Worm (Caenorhabditis elegans) whole organism, early embryonic: ENCODE results near the gene igeg-2.

Experiments used
- B0310.2 ChIP-seq: sonication (generic microtip); optimal IDR thresholded peaks from 2 replicates; lab custom pipeline; 2016; ENCODE audit warnings: mild to moderate bottlenecking, missing genetic modification characterization, missing compliant biosample characterization
- aly-1 ChIP-seq: sonication (generic microtip); optimal IDR thresholded peaks from 2 replicates; lab custom pipeline; 2016; ENCODE audit warnings: missing genetic modification characterization, missing compliant biosample characterization
- ama-1 ChIP-seq: fragments of 150-350 bp; optimal IDR thresholded peaks from 2 replicates; lab custom pipeline; 2014
- ceh-36 ChIP-seq: sonication (generic microtip); optimal IDR thresholded peaks from 2 replicates; lab custom pipeline; 2016; ENCODE audit warnings: missing genetic modification characterization, inconsistent platforms, missing compliant biosample characterization
- ets-7 ChIP-seq: sonication (generic microtip); optimal IDR thresholded peaks from 2 replicates; lab custom pipeline; 2016; ENCODE audit warnings: missing genotype, missing genetic modification characterization, missing compliant biosample characterization
- flt-1 ChIP-seq: fragments of 200-800 bp; sonication (Bioruptor generic); IDR thresholded peaks from 2 replicates; pipeline ENCODE4 v1.3.6; 2022; ENCODE audit warnings: missing genetic modification characterization, missing compliant biosample characterization
- hmg-4 ChIP-seq: fragments of 200-800 bp; sonication (Bioruptor generic); optimal IDR thresholded peaks from 2 replicates; lab custom pipeline; 2018; ENCODE audit warnings: mild to moderate bottlenecking, missing genetic modification characterization, missing compliant biosample characterization
- pes-1 ChIP-seq: fragments of 200-800 bp; sonication (Bioruptor generic); IDR thresholded peaks from 2 replicates; pipeline ENCODE4 v1.3.6; 2022; ENCODE audit warnings: missing genetic modification reagents, missing genetic modification characterization, missing compliant biosample characterization
- scrt-1 ChIP-seq: fragments of 200-800 bp; sonication (Bioruptor generic); IDR thresholded peaks from 2 replicates; pipeline ENCODE4 v1.3.6; 2022; ENCODE audit warnings: missing genetic modification characterization, missing compliant biosample characterization
- tbx-11 ChIP-seq: fragments of 200-800 bp; sonication (Bioruptor generic); IDR thresholded peaks from 2 replicates; pipeline ENCODE4 v1.3.6; 2022; ENCODE audit warnings: missing genetic modification characterization, missing compliant biosample characterization
- tbx-37 ChIP-seq: fragments of 200-800 bp; sonication (Bioruptor generic); conservative IDR thresholded peaks from 2 replicates; pipeline ENCODE4 v1.3.6; 2022; ENCODE audit warnings: missing genetic modification reagents, missing genetic modification characterization, missing compliant biosample characterization
- tra-4 ChIP-seq: sonication (generic microtip); optimal IDR thresholded peaks from 2 replicates; lab custom pipeline; 2017; ENCODE audit warnings: missing genetic modification characterization, missing compliant biosample characterization

DNA sequence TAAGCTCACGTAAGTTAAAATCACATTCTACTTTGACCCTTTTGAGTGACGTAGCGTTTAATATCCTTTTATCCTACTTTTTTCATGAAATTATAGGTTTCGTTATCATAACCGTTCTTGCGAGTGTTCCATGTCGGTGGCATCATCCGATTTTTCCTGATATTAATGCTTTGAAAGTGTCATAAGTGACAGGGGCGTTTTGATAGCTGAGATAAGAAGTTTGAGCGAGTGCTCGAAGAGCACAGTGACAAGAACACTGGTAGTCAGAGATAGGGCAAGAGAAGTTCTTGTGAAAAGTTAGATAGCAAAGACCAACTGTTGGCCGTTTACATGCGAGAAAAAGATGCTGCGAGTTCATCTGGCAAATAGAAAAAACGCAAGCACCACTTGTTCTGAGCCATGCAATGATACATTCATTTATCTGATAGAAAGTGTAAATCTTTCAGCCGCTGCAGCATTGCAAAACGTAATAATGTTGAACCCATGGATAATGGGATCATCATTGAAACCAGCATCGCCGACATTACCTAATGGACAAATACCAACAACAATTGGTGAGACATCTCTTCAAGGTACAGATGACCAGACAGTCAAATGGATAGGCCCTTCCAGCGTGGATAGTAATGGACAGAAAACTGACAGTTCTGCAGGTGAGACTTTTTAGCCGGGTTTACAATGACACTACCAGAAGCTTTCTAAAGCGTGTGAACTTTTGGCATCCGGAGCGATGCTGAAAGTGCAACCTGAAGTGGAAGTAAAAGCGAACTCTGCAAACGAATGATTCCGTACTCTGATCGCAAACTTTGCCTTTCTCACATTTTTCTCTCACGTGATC is 34.8 kb upstream of the igeg-2 start:
- TF ChIP-seq flt-1 = no peak
- TF ChIP-seq tbx-37 (GFP tag; lab: Robert Waterston, UW) = no peak
- TF ChIP-seq tbx-11 (GFP tag; lab: Robert Waterston, UW) = no peak
- TF ChIP-seq B0310.2 = no peak
- TF ChIP-seq aly-1 = no peak
- TF ChIP-seq ama-1 (lab: Kevin White, UChicago) = no peak
- TF ChIP-seq ets-7 (tag; lab: Kevin White, UChicago) = no peak
- TF ChIP-seq ceh-36 (tag; lab: Kevin White, UChicago) = no peak
- TF ChIP-seq scrt-1 (GFP tag; lab: Robert Waterston, UW) = no peak
- no peak for TF ChIP-seq pes-1
- TF ChIP-seq tra-4 (tag; lab: Kevin White, UChicago) = no peak
- no peak for TF ChIP-seq hmg-4 (GFP tag; lab: Kevin White, UChicago)
